Worm (Caenorhabditis elegans) whole organism, L2 larva: ENCODE data around the gene semi-1.

Source experiments
- C34F6.9 ChIP-seq: fragments of 150-350 bp; optimal IDR thresholded peaks from 2 replicates; lab custom pipeline; 2014; ENCODE audit warnings: missing biosample characterization, missing genetic modification characterization
- F13H6.1 ChIP-seq: sonication (generic microtip); optimal IDR thresholded peaks from 2 replicates; lab custom pipeline; 2016; ENCODE audit warnings: missing genetic modification characterization, missing compliant biosample characterization
- R02D3.7 ChIP-seq: fragments of 150-350 bp; optimal IDR thresholded peaks from 2 replicates; lab custom pipeline; 2014; ENCODE audit warnings: missing biosample characterization, missing genetic modification characterization
- Y55F3AM.14 ChIP-seq: fragments of 200-800 bp; sonication (Bioruptor generic); optimal IDR thresholded peaks from 2 replicates; lab custom pipeline; 2018; ENCODE audit warnings: mild to moderate bottlenecking, missing genetic modification characterization, missing compliant biosample characterization
- alr-1 ChIP-seq: fragments of 150-350 bp; optimal IDR thresholded peaks from 2 replicates; lab custom pipeline; 2014; ENCODE audit warnings: missing biosample characterization, missing genetic modification characterization
- aly-2 ChIP-seq: fragments of 150-350 bp; optimal IDR thresholded peaks from 2 replicates; lab custom pipeline; 2014; ENCODE audit warnings: missing biosample characterization, missing genetic modification characterization
- ama-1 ChIP-seq: fragments of 150-350 bp; optimal IDR thresholded peaks from 2 replicates; lab custom pipeline; 2018; ENCODE audit warnings: inconsistent platforms
- blmp-1 ChIP-seq: sonication (generic microtip); optimal IDR thresholded peaks from 2 replicates; lab custom pipeline; 2017; ENCODE audit warnings: missing genetic modification characterization, mild to moderate bottlenecking, missing compliant biosample characterization, antibody characterized with exemption, moderate library complexity; ENCODE audit not compliant: insufficient read depth
- ceh-16 ChIP-seq: fragments of 150-350 bp; optimal IDR thresholded peaks from 2 replicates; lab custom pipeline; 2014; ENCODE audit warnings: missing biosample characterization, missing genetic modification characterization
- dmd-4 ChIP-seq: sonication (generic microtip); optimal IDR thresholded peaks from 2 replicates; lab custom pipeline; 2017; ENCODE audit warnings: missing biosample characterization, missing genetic modification characterization
- egl-27 ChIP-seq: sonication (generic microtip); optimal IDR thresholded peaks from 3 replicates; lab custom pipeline; 2017; ENCODE audit warnings: missing biosample characterization, missing genetic modification reagents, missing genetic modification characterization
- elt-1 ChIP-seq: fragments of 150-350 bp; optimal IDR thresholded peaks from 2 replicates; lab custom pipeline; 2014; ENCODE audit warnings: missing biosample characterization, missing genetic modification characterization
- elt-3 ChIP-seq: sonication (generic microtip); optimal IDR thresholded peaks from 2 replicates; lab custom pipeline; 2017; ENCODE audit warnings: missing biosample characterization, missing genetic modification characterization
- fos-1 ChIP-seq: fragments of 150-350 bp; optimal IDR thresholded peaks from 2 replicates; lab custom pipeline; 2014; ENCODE audit warnings: missing biosample characterization, missing genetic modification characterization
- gmeb-1 ChIP-seq: fragments of 150-350 bp; optimal IDR thresholded peaks from 2 replicates; lab custom pipeline; 2014; ENCODE audit warnings: missing biosample characterization, missing genetic modification characterization
- lin-11 ChIP-seq: fragments of 150-350 bp; sonication (generic microtip); optimal IDR thresholded peaks from 2 replicates; lab custom pipeline; 2014; ENCODE audit warnings: missing biosample characterization, missing genetic modification characterization, inconsistent platforms, mixed read lengths
- lin-13 ChIP-seq: fragments of 150-350 bp; optimal IDR thresholded peaks from 2 replicates; lab custom pipeline; 2014; ENCODE audit warnings: missing biosample characterization, missing genetic modification reagents, missing genetic modification characterization
- lin-39 ChIP-seq: fragments of 150-350 bp; optimal IDR thresholded peaks from 2 replicates; lab custom pipeline; 2014; ENCODE audit warnings: missing biosample characterization, missing genetic modification reagents, missing genetic modification characterization
- lsy-2 ChIP-seq, 2 experiments: fragments of 150-350 bp in 1 of 2; sonication (generic microtip) in 1 of 2; optimal IDR thresholded peaks; 2 replicates each; lab custom pipeline; 2014 to 2017; ENCODE audit warnings: missing biosample characterization in 2 of 2, missing genetic modification characterization in 2 of 2
- mbf-1 ChIP-seq: sonication (generic microtip); optimal IDR thresholded peaks from 2 replicates; lab custom pipeline; 2017; ENCODE audit warnings: missing biosample characterization, missing genetic modification characterization
- mdl-1 ChIP-seq, 2 experiments: fragments of 150-350 bp in 1 of 2; sonication (generic microtip) in 1 of 2; optimal IDR thresholded peaks; 2 replicates each; lab custom pipeline; 2017; ENCODE audit warnings: missing biosample characterization in 2 of 2, missing genetic modification characterization in 2 of 2
- nhr-10 ChIP-seq: sonication (generic microtip); optimal IDR thresholded peaks from 2 replicates; lab custom pipeline; 2017; ENCODE audit warnings: missing biosample characterization, missing genetic modification characterization
- nhr-11 ChIP-seq: fragments of 150-350 bp; optimal IDR thresholded peaks from 2 replicates; lab custom pipeline; 2014; ENCODE audit warnings: missing biosample characterization, missing genetic modification characterization
- nhr-129 ChIP-seq: fragments of 150-350 bp; optimal IDR thresholded peaks from 2 replicates; lab custom pipeline; 2014; ENCODE audit warnings: missing biosample characterization, missing genetic modification characterization
- nhr-21 ChIP-seq: fragments of 150-350 bp; optimal IDR thresholded peaks from 2 replicates; lab custom pipeline; 2014; ENCODE audit warnings: missing biosample characterization, missing genetic modification characterization
- nhr-23 ChIP-seq: fragments of 150-350 bp; optimal IDR thresholded peaks from 2 replicates; lab custom pipeline; 2014; ENCODE audit warnings: missing biosample characterization, missing genetic modification reagents, missing genetic modification characterization
- nhr-237 ChIP-seq: fragments of 150-350 bp; optimal IDR thresholded peaks from 2 replicates; lab custom pipeline; 2014; ENCODE audit warnings: missing biosample characterization, missing genetic modification characterization
- nhr-25 ChIP-seq: fragments of 150-350 bp; sonication (generic microtip); optimal IDR thresholded peaks from 3 replicates; lab custom pipeline; 2014; ENCODE audit warnings: missing biosample characterization, missing genetic modification characterization
- nhr-6 ChIP-seq: fragments of 150-350 bp; optimal IDR thresholded peaks from 2 replicates; lab custom pipeline; 2014; ENCODE audit warnings: missing biosample characterization, missing genetic modification characterization
- skn-1 ChIP-seq: sonication (generic microtip); optimal IDR thresholded peaks from 2 replicates; lab custom pipeline; 2017; ENCODE audit warnings: missing biosample characterization, missing genetic modification characterization
- sma-9 ChIP-seq, 2 experiments: fragments of 150-350 bp in 1 of 2; sonication (generic microtip) in 1 of 2; optimal IDR thresholded peaks; 2 replicates each; lab custom pipeline; 2014 to 2016; ENCODE audit warnings: missing genetic modification characterization in 2 of 2, mild to moderate bottlenecking in 1 of 2, missing biosample characterization in 1 of 2, missing compliant biosample characterization in 1 of 2, missing genetic modification reagents in 1 of 2, moderate library complexity in 1 of 2
- snpc-4 ChIP-seq: fragments of 150-350 bp; optimal IDR thresholded peaks from 2 replicates; lab custom pipeline; 2014; ENCODE audit warnings: missing biosample characterization, missing genetic modification characterization
- unc-55 ChIP-seq: fragments of 150-350 bp; sonication (generic microtip); optimal IDR thresholded peaks from 3 replicates; lab custom pipeline; 2014; ENCODE audit warnings: missing biosample characterization, missing genetic modification reagents, missing genetic modification characterization
- unc-62 ChIP-seq: fragments of 150-350 bp; optimal IDR thresholded peaks from 2 replicates; lab custom pipeline; 2014; ENCODE audit warnings: missing biosample characterization, missing genetic modification reagents, missing genetic modification characterization
- ztf-11 ChIP-seq: sonication (generic microtip); optimal IDR thresholded peaks from 2 replicates; lab custom pipeline; 2017; ENCODE audit warnings: missing biosample characterization, missing genetic modification characterization
- ztf-4 ChIP-seq: fragments of 150-350 bp; optimal IDR thresholded peaks from 2 replicates; lab custom pipeline; 2014; ENCODE audit warnings: missing biosample characterization, missing genetic modification characterization

Gene semi-1

ce11 chrV:13497322-13497847 is 17.6 kb downstream of the semi-1 start, which contains the start of the genes eea-1 and gut-2 (continued):
- TF ChIP-seq F13H6.1 (tag; lab: Kevin White, UChicago) (peak; percentile 81), R02D3.7 (tag; lab: Kevin White, UChicago) (no peak), nhr-21 (tag; lab: Kevin White, UChicago) (peak; percentile 72), C34F6.9 (tag; lab: Kevin White, UChicago) (peak; percentile 86), skn-1 (tag; lab: Kevin White, UChicago) (no peak), ama-1 (lab: Kevin White, UChicago) (no peak), nhr-129 (tag; lab: Kevin White, UChicago) (peak; percentile 56), elt-1 (tag; lab: Kevin White, UChicago) (no peak), Y55F3AM.14 (GFP tag; lab: Kevin White, UChicago) (no peak), elt-3 (tag; lab: Kevin White, UChicago) (no peak), nhr-6 (tag; lab: Kevin White, UChicago) (no peak), lin-13 (GFP tag; lab: Kevin White, UChicago) (peak; percentile 51), ztf-11 (tag; lab: Kevin White, UChicago) (no peak), nhr-10 (tag; lab: Kevin White, UChicago) (no peak), gmeb-1 (tag; lab: Kevin White, UChicago) (peak; percentile 42), alr-1 (tag; lab: Kevin White, UChicago) (no peak), lin-39 (no peak), lsy-2 (tag; optimal IDR thresholded peaks at IDR 0.05; lab: Kevin White, UChicago) (peak; percentile 29 to 76), snpc-4 (tag; lab: Kevin White, UChicago) (peak; percentile 54), ztf-4 (peak; percentile 21), lin-11 (peak; percentile 15), sma-9 (GFP tag; optimal IDR thresholded peaks at IDR 0.05; lab: Kevin White, UChicago) (peak; percentile 76), sma-9 (tag; optimal IDR thresholded peaks at IDR 0.05; lab: Kevin White, UChicago) (no peak), unc-62 (GFP tag; lab: Kevin White, UChicago) (no peak), nhr-23 (no peak)

DNA sequence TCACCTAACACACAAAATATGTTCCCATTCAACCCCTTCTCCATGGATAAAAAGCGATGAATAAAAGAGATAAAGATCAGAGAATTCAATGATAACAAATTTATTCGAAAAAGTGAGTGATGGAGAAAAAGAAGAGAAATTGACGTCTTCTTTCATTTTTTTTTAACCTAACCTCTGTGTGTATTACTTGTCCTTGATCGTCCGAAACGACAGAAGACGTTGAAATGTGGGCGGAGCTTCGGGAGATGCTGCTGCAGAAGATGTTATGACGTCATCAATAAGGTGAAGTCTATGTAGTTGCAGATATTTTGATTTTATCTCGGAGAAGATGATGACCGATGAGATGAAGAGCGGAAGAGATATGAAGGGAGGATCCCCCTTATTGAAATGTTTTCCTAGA is 25.2 kb downstream of the semi-1 start, which contains the start of gene T10G3.3:
T10G3.3 (minus strand) TSS at position 370 of the 400 bp plus-strand sequence.
- peak; percentile 61 for TF ChIP-seq nhr-25 (tag; lab: Kevin White, UChicago)
- peak; percentile 70 for TF ChIP-seq blmp-1 (tag; lab: Kevin White, UChicago)
- TF ChIP-seq elt-1 (tag; lab: Kevin White, UChicago) = peak; percentile 43
- TF ChIP-seq nhr-237 (tag; lab: Kevin White, UChicago) = no peak
- no peak for TF ChIP-seq lin-11
- TF ChIP-seq aly-2 (tag; lab: Kevin White, UChicago) = no peak
- TF ChIP-seq sma-9 (GFP tag; optimal IDR thresholded peaks at IDR 0.05; lab: Kevin White, UChicago) = peak; percentile 55
- no peak for TF ChIP-seq sma-9 (tag; optimal IDR thresholded peaks at IDR 0.05; lab: Kevin White, UChicago)
- TF ChIP-seq mdl-1 (tag; optimal IDR thresholded peaks at IDR 0.05; lab: Kevin White, UChicago) = no peak
- TF ChIP-seq egl-27 (tag; lab: Kevin White, UChicago) = peak; percentile 13
- TF ChIP-seq ceh-16 (tag; lab: Kevin White, UChicago) = peak; percentile 57
- no peak for TF ChIP-seq unc-62 (GFP tag; lab: Kevin White, UChicago)
- no peak for TF ChIP-seq gmeb-1 (tag; lab: Kevin White, UChicago)
- TF ChIP-seq fos-1 (tag; lab: Kevin White, UChicago) = peak; percentile 51
- TF ChIP-seq nhr-21 (tag; lab: Kevin White, UChicago) = peak; percentile 4
- no peak for TF ChIP-seq unc-55 (GFP tag; lab: Kevin White, UChicago)

- TF ChIP-seq dmd-4 (tag; lab: Kevin White, UChicago) = no peak
- peak; percentile 46 for TF ChIP-seq sma-9 (GFP tag; optimal IDR thresholded peaks at IDR 0.05; lab: Kevin White, UChicago)
- no peak for TF ChIP-seq sma-9 (tag; optimal IDR thresholded peaks at IDR 0.05; lab: Kevin White, UChicago)
- TF ChIP-seq mbf-1 (tag; lab: Kevin White, UChicago) = no peak
- no peak for TF ChIP-seq nhr-11 (tag; lab: Kevin White, UChicago)
- no peak for TF ChIP-seq ceh-16 (tag; lab: Kevin White, UChicago)
- no peak for TF ChIP-seq mdl-1 (tag; optimal IDR thresholded peaks at IDR 0.05; lab: Kevin White, UChicago)
- TF ChIP-seq blmp-1 (tag; lab: Kevin White, UChicago) = peak; percentile 20
- no peak for TF ChIP-seq nhr-129 (tag; lab: Kevin White, UChicago)
- TF ChIP-seq nhr-25 (tag; lab: Kevin White, UChicago) = peak; percentile 44
These were observed 26.7 kb downstream of the semi-1 start for ce11 chrV:13488297-13488803.
